Worm (Caenorhabditis elegans): ENCODE data around the gene F16H6.7.

F16H6.7 gene

ce11 chrV:18195006-18195405, 14.0 kb downstream of the F16H6.7 start, which contains the start of gene F16H6.3:
Gene F16H6.3, plus strand, starts transcription at chrV:18195306.
- TF ChIP-seq ceh-18 (tag; optimal IDR thresholded peaks at IDR 0.05) (no peak), ceh-48 (tag; optimal IDR thresholded peaks at IDR 0.05) (no peak), lin-11 (tag; optimal IDR thresholded peaks at IDR 0.05) (no peak), elt-2 (tag; optimal IDR thresholded peaks at IDR 0.05) (no peak), hlh-15 (tag; optimal IDR thresholded peaks at IDR 0.05) (no peak), gmeb-2 (tag; optimal IDR thresholded peaks at IDR 0.05) (no peak), ceh-45 (GFP tag; IDR thresholded peaks at IDR 0.05) (no peak), ahr-1 (tag; optimal IDR thresholded peaks at IDR 0.05) (no peak), ets-4 (tag; optimal IDR thresholded peaks at IDR 0.05) (no peak), ceh-19 (GFP tag; optimal IDR thresholded peaks at IDR 0.05) (no peak), sdc-2 (tag; optimal IDR thresholded peaks at IDR 0.05) (no peak), ceh-14 (tag; optimal IDR thresholded peaks at IDR 0.05) (no peak), eyg-1 (tag; optimal IDR thresholded peaks at IDR 0.05) (no peak), hlh-13 (GFP tag; optimal IDR thresholded peaks at IDR 0.05) (no peak), sox-4 (tag; optimal IDR thresholded peaks at IDR 0.05) (no peak), madf-2 (tag; optimal IDR thresholded peaks at IDR 0.05) (no peak), fkh-10 (GFP tag; optimal IDR thresholded peaks at IDR 0.05) (no peak), pha-4 (tag; optimal IDR thresholded peaks at IDR 0.05) (no peak), syd-9 (tag; optimal IDR thresholded peaks at IDR 0.05) (no peak), ceh-22 (tag; optimal IDR thresholded peaks at IDR 0.05) (no peak)

ce11 chrV:18191128-18191527, 17.8 kb downstream of the F16H6.7 start, which contains the start of gene clec-42:
Gene clec-42, plus strand, starts transcription at chrV:18191412.
- no peak for TF ChIP-seq tbx-7 (tag; optimal IDR thresholded peaks at IDR 0.05)
- TF ChIP-seq unc-55 (GFP tag; optimal IDR thresholded peaks at IDR 0.05), result no peak
- no peak for TF ChIP-seq mec-3 (tag; optimal IDR thresholded peaks at IDR 0.05; ENCODE audit: borderline replicate concordance)
- TF ChIP-seq hlh-6 (tag; optimal IDR thresholded peaks at IDR 0.05), result no peak
- TF ChIP-seq T23F11.4 (GFP tag; optimal IDR thresholded peaks at IDR 0.05), result no peak
- no peak for TF ChIP-seq ets-4 (tag; optimal IDR thresholded peaks at IDR 0.05)
- no peak for TF ChIP-seq pqm-1 (tag; optimal IDR thresholded peaks at IDR 0.05)
- TF ChIP-seq ceh-6 (GFP tag; optimal IDR thresholded peaks at IDR 0.05), result no peak
- TF ChIP-seq che-1 (tag; optimal IDR thresholded peaks at IDR 0.05), result no peak

- TF ChIP-seq ama-1 (optimal IDR thresholded peaks at IDR 0.05) (no peak), eyg-1 (tag; optimal IDR thresholded peaks at IDR 0.05) (no peak), unc-42 (tag; optimal IDR thresholded peaks at IDR 0.05) (no peak), C38D4.7 (GFP tag; optimal IDR thresholded peaks at IDR 0.05) (no peak), C08G9.2 (tag; optimal IDR thresholded peaks at IDR 0.05) (no peak), ceh-30 (tag; optimal IDR thresholded peaks at IDR 0.05) (no peak), elt-4 (tag; optimal IDR thresholded peaks at IDR 0.05) (no peak), ttx-3 (tag; optimal IDR thresholded peaks at IDR 0.05) (no peak), hlh-13 (GFP tag; optimal IDR thresholded peaks at IDR 0.05) (no peak)
Observed at ce11 chrV:18189181-18189580, 19.8 kb downstream of the F16H6.7 start, which contains the start of gene clec-246. Gene clec-246, plus strand, starts transcription at chrV:18189481.

- TF ChIP-seq che-1 (tag; optimal IDR thresholded peaks at IDR 0.05) (no peak), fkh-10 (GFP tag; optimal IDR thresholded peaks at IDR 0.05) (no peak), ceh-9 (tag; optimal IDR thresholded peaks at IDR 0.05) (no peak), rnt-1 (tag; optimal IDR thresholded peaks at IDR 0.05) (no peak), zip-5 (tag; optimal IDR thresholded peaks at IDR 0.05) (no peak), nhr-11 (tag; optimal IDR thresholded peaks at IDR 0.05) (no peak), ceh-24 (tag; optimal IDR thresholded peaks at IDR 0.05) (no peak), pat-9 (tag; optimal IDR thresholded peaks at IDR 0.05) (no peak), ceh-45 (GFP tag; IDR thresholded peaks at IDR 0.05) (no peak), hlh-13 (GFP tag; optimal IDR thresholded peaks at IDR 0.05) (no peak), unc-3 (GFP tag; conservative IDR thresholded peaks at IDR 0.05) (no peak), unc-3 (tag; optimal IDR thresholded peaks at IDR 0.05) (no peak), ahr-1 (tag; optimal IDR thresholded peaks at IDR 0.05) (no peak), pros-1 (tag; optimal IDR thresholded peaks at IDR 0.05) (no peak), F13H6.1 (tag; optimal IDR thresholded peaks at IDR 0.05) (no peak)
Observed at ce11 chrV:18188328-18188727, 20.6 kb downstream of the F16H6.7 start, which contains the start of gene clec-245. Gene clec-245, minus strand, starts transcription at chrV:18188428.

Measured in whole organism, late embryonic.